Worm (Caenorhabditis elegans): ENCODE measurements around the gene Y110A2AL.1.
A peak's percentile ranks its signal among the peaks of the same experiment; 100 is the strongest.

Y110A2AL.1 gene

ce11 chrII:2857559-2857958 lies 17.3 kb upstream of the Y110A2AL.1 start (continued):
- TF ChIP-seq pqm-1 (tag; optimal IDR thresholded peaks at IDR 0.05): no peak
- TF ChIP-seq nhr-85 (tag): peak; percentile 85
- no peak for TF ChIP-seq aha-1 (tag; optimal IDR thresholded peaks at IDR 0.05)
- no peak for TF ChIP-seq ceh-63 (GFP tag; optimal IDR thresholded peaks at IDR 0.05)
- no peak for TF ChIP-seq efl-3 (GFP tag; optimal IDR thresholded peaks at IDR 0.05)
- no peak for TF ChIP-seq nhr-19 (GFP tag; conservative IDR thresholded peaks at IDR 0.05)
- TF ChIP-seq ces-1 (GFP tag; optimal IDR thresholded peaks at IDR 0.05): no peak
- no peak for TF ChIP-seq swsn-7 (tag; optimal IDR thresholded peaks at IDR 0.05)
- no peak for TF ChIP-seq unc-98 (GFP tag; IDR thresholded peaks at IDR 0.05)
- TF ChIP-seq nhr-76 (tag; optimal IDR thresholded peaks at IDR 0.05): no peak
- no peak for TF ChIP-seq hlh-17 (GFP tag; optimal IDR thresholded peaks at IDR 0.05; ENCODE audit: borderline replicate concordance)
- TF ChIP-seq ets-5 (GFP tag; IDR thresholded peaks at IDR 0.05): no peak
- peak; percentile 7 for TF ChIP-seq snu-23 (GFP tag; optimal IDR thresholded peaks at IDR 0.05)
- no peak for TF ChIP-seq elt-2 (tag; optimal IDR thresholded peaks at IDR 0.05)
- TF ChIP-seq unc-130 (tag; optimal IDR thresholded peaks at IDR 0.05): no peak
- no peak for TF ChIP-seq tbx-2 (tag; optimal IDR thresholded peaks at IDR 0.05)
- TF ChIP-seq fos-1 (tag; optimal IDR thresholded peaks at IDR 0.05): no peak

ce11 chrII:2858851-2859250 lies 16.1 kb upstream of the Y110A2AL.1 start:
- TF ChIP-seq fkh-10 (GFP tag; optimal IDR thresholded peaks at IDR 0.05) (no peak), tbx-2 (tag; optimal IDR thresholded peaks at IDR 0.05) (no peak), egl-27 (tag; optimal IDR thresholded peaks at IDR 0.05) (no peak), elt-3 (tag; optimal IDR thresholded peaks at IDR 0.05) (peak in 1 of 6 experiments; percentile 48), ztf-11 (tag; optimal IDR thresholded peaks at IDR 0.05) (no peak), nhr-20 (tag; optimal IDR thresholded peaks at IDR 0.05) (peak; percentile 26), efl-1 (optimal IDR thresholded peaks at IDR 0.05) (no peak), efl-1 (GFP tag; optimal IDR thresholded peaks at IDR 0.05 in 1 of 2) (no peak), blmp-1 (tag; optimal IDR thresholded peaks at IDR 0.05) (peak; percentile 5), F16B12.6 (tag; optimal IDR thresholded peaks at IDR 0.05) (no peak), sup-37 (GFP tag; optimal IDR thresholded peaks at IDR 0.05) (no peak), lin-35 (GFP tag; optimal IDR thresholded peaks at IDR 0.05) (peak in 1 of 2 experiments; percentile 24), snu-23 (GFP tag; optimal IDR thresholded peaks at IDR 0.05) (peak; percentile 0), Y116A8C.19 (tag; optimal IDR thresholded peaks at IDR 0.05; ENCODE audit: borderline replicate concordance) (no peak), ets-5 (GFP tag; IDR thresholded peaks at IDR 0.05) (no peak), nhr-85 (tag) (peak; percentile 74), mep-1 (tag; optimal IDR thresholded peaks at IDR 0.05) (no peak), efl-3 (GFP tag; optimal IDR thresholded peaks at IDR 0.05) (no peak)

- TF ChIP-seq ceh-90 (tag; optimal IDR thresholded peaks at IDR 0.05) (no peak), lin-15B (tag; optimal IDR thresholded peaks at IDR 0.05) (no peak), irx-1 (tag; optimal IDR thresholded peaks at IDR 0.05) (no peak)
Observed at ce11 chrII:2859315-2859714, 15.6 kb upstream of the Y110A2AL.1 start.

- TF ChIP-seq efl-1 (optimal IDR thresholded peaks at IDR 0.05) (no peak), efl-1 (GFP tag; optimal IDR thresholded peaks at IDR 0.05 in 1 of 2) (peak in 1 of 2 experiments; percentile 92), F16B12.6 (tag; optimal IDR thresholded peaks at IDR 0.05) (no peak), dpl-1 (GFP tag; optimal IDR thresholded peaks at IDR 0.05) (no peak), nhr-85 (tag) (peak; percentile 72), lsy-2 (tag; optimal IDR thresholded peaks at IDR 0.05) (peak in 1 of 2 experiments; percentile 9), nhr-19 (GFP tag; conservative IDR thresholded peaks at IDR 0.05) (0 out of 2 replicates have a peak, but pooled peaks have one; percentile 6), blmp-1 (tag; optimal IDR thresholded peaks at IDR 0.05) (peak; percentile 92), lin-14 (GFP tag; optimal IDR thresholded peaks at IDR 0.05) (peak; percentile 17)
Observed at ce11 chrII:2859873-2860821, 14.8 kb upstream of the Y110A2AL.1 start.
